In the genomic region with DNA sequence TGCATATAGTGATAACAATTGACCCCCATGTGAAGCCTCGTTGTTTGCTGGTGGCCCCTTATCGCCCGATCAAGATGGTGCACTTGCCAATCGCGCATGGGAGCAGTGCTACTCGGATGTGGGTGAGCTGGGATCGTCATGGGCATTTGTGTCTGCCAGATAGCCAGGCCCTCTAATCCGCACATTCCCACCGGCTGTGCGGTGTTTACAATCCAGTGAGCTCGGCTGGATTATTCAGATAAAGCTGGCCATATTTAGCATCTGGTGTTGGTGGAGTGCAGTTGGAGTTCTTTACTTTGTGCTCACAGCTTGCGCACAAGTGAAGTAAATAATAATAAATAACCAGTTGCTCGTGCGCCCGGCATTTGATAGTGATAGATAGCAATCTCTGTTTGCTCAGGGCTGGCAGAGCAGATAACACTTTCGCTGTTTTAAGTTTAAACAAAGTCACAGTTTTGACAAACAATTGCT, we compare ENCODE assay signal across 5 fruit fly cellular contexts.
TF ChIP-seq lines count a peak whose summit lies in the region.

No protein-coding gene starts in this region.

- TF ChIP-seq CTCF in whole organism, embryonic (GFP tag; optimal IDR thresholded peaks at IDR 0.05; lab: Kevin White, UChicago) = no peak

TF ChIP-seq in whole organism, adult, 20 proteins besides CTCF, POLR2A, EP300 and RAD21 (continues in another document):
- TF ChIP-seq CG5204 (GFP tag; optimal IDR thresholded peaks at IDR 0.05; lab: Kevin White, UChicago) = no peak
- peak; percentile 76 for TF ChIP-seq Crg-1 (GFP tag; optimal IDR thresholded peaks at IDR 0.05; lab: Kevin White, UChicago)
- TF ChIP-seq CG7101 (tag; optimal IDR thresholded peaks at IDR 0.05; lab: Kevin White, UChicago) = peak; percentile 83
- peak; percentile 79 for TF ChIP-seq Mnt (GFP tag; optimal IDR thresholded peaks at IDR 0.05; lab: Kevin White, UChicago)
- TF ChIP-seq CG14711 (tag; optimal IDR thresholded peaks at IDR 0.05; lab: Kevin White, UChicago) = peak; percentile 62
- peak; percentile 71 for TF ChIP-seq CG33017 (tag; optimal IDR thresholded peaks at IDR 0.05; lab: Kevin White, UChicago)
- no peak for TF ChIP-seq cnc (optimal IDR thresholded peaks at IDR 0.05; lab: Kevin White, UChicago)
- no peak for TF ChIP-seq bab1 (GFP tag; optimal IDR thresholded peaks at IDR 0.05; lab: Kevin White, UChicago)
- peak; percentile 30 for TF ChIP-seq Hr96 (GFP tag; optimal IDR thresholded peaks at IDR 0.05; lab: Kevin White, UChicago)
- TF ChIP-seq CG12768 (GFP tag; optimal IDR thresholded peaks at IDR 0.05; lab: Kevin White, UChicago) = peak; percentile 78
- TF ChIP-seq CG7045 (GFP tag; optimal IDR thresholded peaks at IDR 0.05; lab: Kevin White, UChicago) = peak; percentile 85
- no peak for TF ChIP-seq CG1620 (GFP tag; optimal IDR thresholded peaks at IDR 0.05; lab: Kevin White, UChicago)
- peak; percentile 77 for TF ChIP-seq CG11617 (GFP tag; optimal IDR thresholded peaks at IDR 0.05; lab: Kevin White, UChicago)
- TF ChIP-seq Clk (GFP tag; optimal IDR thresholded peaks at IDR 0.05; lab: Kevin White, UChicago) = peak; percentile 39
- TF ChIP-seq ovo (GFP tag; optimal IDR thresholded peaks at IDR 0.05; lab: Kevin White, UChicago) = peak; percentile 4
- no peak for TF ChIP-seq tj (GFP tag; optimal IDR thresholded peaks at IDR 0.05; lab: Kevin White, UChicago)
- peak; percentile 64 for TF ChIP-seq cic (GFP tag; optimal IDR thresholded peaks at IDR 0.05; lab: Kevin White, UChicago)

TF ChIP-seq in whole organism, embryonic, 481 proteins besides CTCF, POLR2A, EP300 and RAD21 (continues in another document):
- TF ChIP-seq Eip74EF (GFP tag; optimal IDR thresholded peaks at IDR 0.05; lab: Kevin White, UChicago) (no peak), Blimp-1 (GFP tag; optimal IDR thresholded peaks at IDR 0.05; lab: Kevin White, UChicago) (no peak), CG13424 (tag; optimal IDR thresholded peaks at IDR 0.05; lab: Kevin White, UChicago) (peak; percentile 34), CG2129 (GFP tag; IDR thresholded peaks at IDR 0.05; lab: Robert Waterston, UW; ENCODE audit: partially characterized antibody) (no peak), CG9876 (GFP tag; optimal IDR thresholded peaks at IDR 0.05; lab: Kevin White, UChicago) (no peak), ara (GFP tag; IDR thresholded peaks at IDR 0.05; lab: Robert Waterston, UW) (peak; percentile 57; the same call in 1 of the 2 replicates), ssp (GFP tag; IDR thresholded peaks at IDR 0.05; lab: Robert Waterston, UW) (no peak), trh (GFP tag; optimal IDR thresholded peaks at IDR 0.05; lab: Kevin White, UChicago) (no peak), CG9727 (GFP tag; optimal IDR thresholded peaks at IDR 0.05; lab: Kevin White, UChicago) (peak; percentile 45), CG3281 (GFP tag; optimal IDR thresholded peaks at IDR 0.05; lab: Kevin White, UChicago) (peak; percentile 52), sd (tag; optimal IDR thresholded peaks at IDR 0.05; lab: Kevin White, UChicago) (peak; percentile 23), usp (GFP tag; optimal IDR thresholded peaks at IDR 0.05; lab: Kevin White, UChicago) (no peak), Med (GFP tag; lab: Kevin White, UChicago) (peak; percentile 82), CG1233 (GFP tag; optimal IDR thresholded peaks at IDR 0.05; lab: Kevin White, UChicago) (peak; percentile 52), aop (GFP tag; IDR thresholded peaks at IDR 0.05; lab: Robert Waterston, UW) (no peak), amos (GFP tag; IDR thresholded peaks at IDR 0.05; lab: Robert Waterston, UW; ENCODE audit: partially characterized antibody) (no peak), Stat92E (GFP tag; optimal IDR thresholded peaks at IDR 0.05; lab: Kevin White, UChicago) (no peak), ac (GFP tag; optimal IDR thresholded peaks at IDR 0.05; lab: Kevin White, UChicago) (peak; percentile 7)

TF ChIP-seq in whole organism, prepupa, 60 proteins besides CTCF, POLR2A, EP300 and RAD21:
- TF ChIP-seq CG7368 (GFP tag; optimal IDR thresholded peaks at IDR 0.05; lab: Kevin White, UChicago) (no peak), fkh (GFP tag; optimal IDR thresholded peaks at IDR 0.05; lab: Kevin White, UChicago) (peak; percentile 99), Smox (GFP tag; optimal IDR thresholded peaks at IDR 0.05; lab: Kevin White, UChicago) (no peak), Blimp-1 (GFP tag; optimal IDR thresholded peaks at IDR 0.05; lab: Kevin White, UChicago) (no peak), eg (GFP tag; IDR thresholded peaks at IDR 0.05; lab: Robert Waterston, UW) (no peak), topi (GFP tag; optimal IDR thresholded peaks at IDR 0.05; lab: Kevin White, UChicago) (no peak), CG8319 (GFP tag; optimal IDR thresholded peaks at IDR 0.05; lab: Kevin White, UChicago) (no peak), Lpt (GFP tag; optimal IDR thresholded peaks at IDR 0.05; lab: Kevin White, UChicago) (peak; percentile 3), CG3919 (GFP tag; optimal IDR thresholded peaks at IDR 0.05; lab: Kevin White, UChicago) (no peak), Hr38 (GFP tag; optimal IDR thresholded peaks at IDR 0.05; lab: Kevin White, UChicago) (no peak), acj6 (GFP tag; optimal IDR thresholded peaks at IDR 0.05; lab: Kevin White, UChicago) (no peak), dac (GFP tag; optimal IDR thresholded peaks at IDR 0.05; lab: Kevin White, UChicago) (no peak), Sox14 (GFP tag; optimal IDR thresholded peaks at IDR 0.05; lab: Kevin White, UChicago) (no peak), svp (GFP tag; lab: Kevin White, UChicago) (peak; percentile 99), CG32006 (GFP tag; optimal IDR thresholded peaks at IDR 0.05; lab: Kevin White, UChicago) (no peak), spab (GFP tag; optimal IDR thresholded peaks at IDR 0.05; lab: Kevin White, UChicago) (no peak), CG11762 (GFP tag; optimal IDR thresholded peaks at IDR 0.05; lab: Kevin White, UChicago; ENCODE audit: insufficient read depth) (no peak), CG10631 (GFP tag; optimal IDR thresholded peaks at IDR 0.05; lab: Kevin White, UChicago) (no peak)

TF ChIP-seq in whole organism, pupa, 21 proteins besides CTCF, POLR2A, EP300 and RAD21:
- 0 out of 2 replicates have a peak, but pooled peaks have one; percentile 37 for TF ChIP-seq Ets98B (GFP tag; IDR thresholded peaks at IDR 0.05; lab: Robert Waterston, UW)
- peak; percentile 33 for TF ChIP-seq CG32121 (GFP tag; IDR thresholded peaks at IDR 0.05; lab: Robert Waterston, UW)
- TF ChIP-seq EcR (GFP tag; optimal IDR thresholded peaks at IDR 0.05; lab: Kevin White, UChicago) = no peak
- TF ChIP-seq CG4496 (GFP tag; IDR thresholded peaks at IDR 0.05; lab: Robert Waterston, UW) = 0 out of 3 replicates have a peak, but pooled peaks have one; percentile 36

TF ChIP-seq in whole organism, wandering third instar larva, 38 proteins besides CTCF, POLR2A, EP300 and RAD21:
- TF ChIP-seq br (GFP tag; optimal IDR thresholded peaks at IDR 0.05; lab: Kevin White, UChicago) = peak; percentile 15
- no peak for TF ChIP-seq CrebA (GFP tag; optimal IDR thresholded peaks at IDR 0.05; lab: Kevin White, UChicago; ENCODE audit: borderline replicate concordance)
- TF ChIP-seq dsf (GFP tag; optimal IDR thresholded peaks at IDR 0.05; lab: Kevin White, UChicago; ENCODE audit: borderline replicate concordance) = no peak
- peak in 1 of 2 experiments; percentile 16 for TF ChIP-seq foxo (GFP tag; optimal IDR thresholded peaks at IDR 0.05; lab: Kevin White, UChicago)
- peak; percentile 39 for TF ChIP-seq Hr83 (GFP tag; optimal IDR thresholded peaks at IDR 0.05; lab: Kevin White, UChicago; ENCODE audit: poor library complexity, severe bottlenecking)
- no peak for TF ChIP-seq ey (GFP tag; optimal IDR thresholded peaks at IDR 0.05; lab: Kevin White, UChicago)
